Worm (Caenorhabditis elegans) whole organism, L1 larva: Measurements from ENCODE around the gene col-173.

Experiments
- C04F5.9 ChIP-seq: sonication (generic microtip); optimal IDR thresholded peaks from 2 replicates; lab custom pipeline; 2016; ENCODE audit warnings: missing genetic modification characterization, missing compliant biosample characterization
- aly-2 ChIP-seq: fragments of 150-350 bp; optimal IDR thresholded peaks from 2 replicates; lab custom pipeline; 2014; ENCODE audit warnings: missing biosample characterization, missing genetic modification characterization
- blmp-1 ChIP-seq: fragments of 150-350 bp; optimal IDR thresholded peaks from 2 replicates; lab custom pipeline; 2014; ENCODE audit warnings: missing biosample characterization, missing genetic modification characterization
- ceh-63 ChIP-seq: fragments of 200-800 bp; sonication (Bioruptor generic); optimal IDR thresholded peaks from 2 replicates; lab custom pipeline; 2018; ENCODE audit warnings: mild to moderate bottlenecking, missing genetic modification characterization, missing compliant biosample characterization
- ceh-82 ChIP-seq, 3 experiments: fragments of 150-350 bp in 1 of 3; sonication (generic microtip) in 2 of 3; optimal IDR thresholded peaks; 2 replicates each; lab custom pipeline; 2014 to 2017; ENCODE audit warnings: missing biosample characterization in 3 of 3, missing genetic modification characterization in 3 of 3
- dsc-1 ChIP-seq: sonication (generic microtip); optimal IDR thresholded peaks from 2 replicates; lab custom pipeline; 2016; ENCODE audit warnings: mild to moderate bottlenecking, missing genetic modification characterization, missing compliant biosample characterization
- efl-1 ChIP-seq, 4 experiments: fragments of 150-350 bp; optimal IDR thresholded peaks in 3 of 4; peaks in 1 of 4; 1 replicate in 1 of 4; 2 replicates in 3 of 4; lab custom pipeline; 2014; ENCODE audit warnings: missing biosample characterization in 2 of 4, missing genetic modification characterization in 2 of 4, missing genetic modification reagents in 2 of 4
- egl-13 ChIP-seq: sonication (generic microtip); optimal IDR thresholded peaks from 2 replicates; lab custom pipeline; 2016; ENCODE audit warnings: missing genotype, missing genetic modification reagents, missing genetic modification characterization, missing compliant biosample characterization
- ets-5 ChIP-seq: fragments of 200-800 bp; sonication (Bioruptor generic); IDR thresholded peaks from 2 replicates; pipeline ENCODE4 v1.3.6; 2022; ENCODE audit warnings: missing genetic modification characterization, missing compliant biosample characterization
- fkh-4 ChIP-seq: sonication (generic microtip); optimal IDR thresholded peaks from 2 replicates; lab custom pipeline; 2016; ENCODE audit warnings: missing compliant biosample characterization, missing genetic modification characterization, borderline replicate concordance
- fkh-8 ChIP-seq: sonication (generic microtip); optimal IDR thresholded peaks from 2 replicates; lab custom pipeline; 2016; ENCODE audit warnings: mild to moderate bottlenecking, missing genetic modification characterization, missing compliant biosample characterization
- hlh-4 ChIP-seq: sonication (generic microtip); optimal IDR thresholded peaks from 2 replicates; lab custom pipeline; 2016; ENCODE audit warnings: mild to moderate bottlenecking, missing genetic modification characterization, missing compliant biosample characterization
- hpl-2 ChIP-seq: fragments of 150-350 bp; optimal IDR thresholded peaks from 2 replicates; lab custom pipeline; 2014; ENCODE audit warnings: missing biosample characterization, missing genetic modification reagents, missing genetic modification characterization
- jun-1 ChIP-seq: fragments of 150-350 bp; optimal IDR thresholded peaks from 2 replicates; lab custom pipeline; 2014; ENCODE audit warnings: missing biosample characterization, missing genetic modification reagents, missing genetic modification characterization
- lin-13 ChIP-seq: fragments of 150-350 bp; optimal IDR thresholded peaks from 2 replicates; lab custom pipeline; 2014; ENCODE audit warnings: missing biosample characterization, missing genetic modification reagents, missing genetic modification characterization
- lin-14 ChIP-seq: fragments of 200-800 bp; sonication (Bioruptor generic); optimal IDR thresholded peaks from 2 replicates; lab custom pipeline; 2018; ENCODE audit warnings: mild to moderate bottlenecking, missing genetic modification characterization, moderate library complexity, missing compliant biosample characterization
- lin-35 ChIP-seq, 2 experiments: fragments of 150-350 bp; optimal IDR thresholded peaks; 2 replicates each; lab custom pipeline; 2014; ENCODE audit warnings: missing biosample characterization in 2 of 2, missing genetic modification characterization in 2 of 2, missing genetic modification reagents in 2 of 2
- lir-3 ChIP-seq: sonication (generic microtip); optimal IDR thresholded peaks from 2 replicates; lab custom pipeline; 2016; ENCODE audit warnings: mild to moderate bottlenecking, missing genetic modification characterization, moderate library complexity, missing compliant biosample characterization; ENCODE audit not compliant: poor library complexity
- lsy-2 ChIP-seq, 2 experiments: fragments of 150-350 bp; optimal IDR thresholded peaks; 2 replicates each; lab custom pipeline; 2014; ENCODE audit warnings: missing biosample characterization in 2 of 2, missing genetic modification characterization in 2 of 2
- mab-9 ChIP-seq: fragments of 200-800 bp; sonication (Bioruptor generic); IDR thresholded peaks from 2 replicates; pipeline ENCODE4 v1.3.6; 2022; ENCODE audit warnings: missing genetic modification reagents, missing genetic modification characterization, missing compliant biosample characterization
- mdl-1 ChIP-seq, 2 experiments: fragments of 150-350 bp; optimal IDR thresholded peaks; 2 replicates each; lab custom pipeline; 2014 to 2017; ENCODE audit warnings: missing biosample characterization in 2 of 2, missing genetic modification characterization in 2 of 2, inconsistent platforms in 1 of 2
- mef-2 ChIP-seq: fragments of 150-350 bp; optimal IDR thresholded peaks from 2 replicates; lab custom pipeline; 2014; ENCODE audit warnings: missing biosample characterization, missing genetic modification characterization
- nhr-11 ChIP-seq: fragments of 150-350 bp; optimal IDR thresholded peaks from 2 replicates; lab custom pipeline; 2014; ENCODE audit warnings: missing biosample characterization, missing genetic modification characterization
- nhr-20 ChIP-seq: sonication (generic microtip); optimal IDR thresholded peaks from 2 replicates; lab custom pipeline; 2016; ENCODE audit warnings: mild to moderate bottlenecking, missing genetic modification characterization, missing compliant biosample characterization
- nhr-47 ChIP-seq: sonication (generic microtip); optimal IDR thresholded peaks from 2 replicates; lab custom pipeline; 2016; ENCODE audit warnings: mild to moderate bottlenecking, missing genetic modification characterization, moderate library complexity, missing compliant biosample characterization
- nhr-71 ChIP-seq: sonication (generic microtip); optimal IDR thresholded peaks from 2 replicates; lab custom pipeline; 2016; ENCODE audit warnings: mild to moderate bottlenecking, missing genetic modification characterization, moderate library complexity, missing compliant biosample characterization
- nhr-76 ChIP-seq: sonication (generic microtip); optimal IDR thresholded peaks from 2 replicates; lab custom pipeline; 2017; ENCODE audit warnings: missing biosample characterization, missing genetic modification characterization
- nhr-85 ChIP-seq: sonication (generic microtip); peaks from one replicate; lab custom pipeline; 2016; ENCODE audit warnings: missing genetic modification characterization, inconsistent platforms, missing compliant biosample characterization
- pag-3 ChIP-seq: sonication (generic microtip); optimal IDR thresholded peaks from 2 replicates; lab custom pipeline; 2017; ENCODE audit warnings: missing genetic modification characterization, mild to moderate bottlenecking, missing compliant biosample characterization, antibody characterized with exemption, borderline replicate concordance; ENCODE audit not compliant: insufficient read depth
- rnt-1 ChIP-seq: sonication (generic microtip); optimal IDR thresholded peaks from 2 replicates; lab custom pipeline; 2016; ENCODE audit warnings: mild to moderate bottlenecking, missing genetic modification characterization, moderate library complexity, missing compliant biosample characterization
- swsn-7 ChIP-seq: sonication (generic microtip); optimal IDR thresholded peaks from 2 replicates; lab custom pipeline; 2016; ENCODE audit warnings: missing genetic modification characterization, missing compliant biosample characterization
- tbx-2 ChIP-seq: sonication (generic microtip); optimal IDR thresholded peaks from 2 replicates; lab custom pipeline; 2016; ENCODE audit warnings: missing genetic modification characterization, missing compliant biosample characterization
- tlp-1 ChIP-seq: fragments of 150-350 bp; optimal IDR thresholded peaks from 2 replicates; lab custom pipeline; 2014; ENCODE audit warnings: missing biosample characterization, missing genetic modification characterization
- unc-98 ChIP-seq: fragments of 200-800 bp; sonication (Bioruptor generic); IDR thresholded peaks from 2 replicates; pipeline ENCODE4 v1.3.6; 2022; ENCODE audit warnings: missing genetic modification characterization, missing compliant biosample characterization
- xbp-1 ChIP-seq: sonication (generic microtip); optimal IDR thresholded peaks from 2 replicates; lab custom pipeline; 2016; ENCODE audit warnings: missing genetic modification characterization, missing compliant biosample characterization
- ztf-11 ChIP-seq, 2 experiments: sonication (generic microtip); optimal IDR thresholded peaks; 2 replicates each; lab custom pipeline; 2016 to 2017; ENCODE audit warnings: missing genetic modification characterization in 2 of 2, missing biosample characterization in 1 of 2, missing compliant biosample characterization in 1 of 2

col-173 gene

ce11 chrX:6902958-6903357, 25.6 kb upstream of the col-173 start (continued):
- TF ChIP-seq mef-2 (tag; lab: Kevin White, UChicago) (no peak), tbx-2 (peak; percentile 42), aly-2 (no peak)

DNA sequence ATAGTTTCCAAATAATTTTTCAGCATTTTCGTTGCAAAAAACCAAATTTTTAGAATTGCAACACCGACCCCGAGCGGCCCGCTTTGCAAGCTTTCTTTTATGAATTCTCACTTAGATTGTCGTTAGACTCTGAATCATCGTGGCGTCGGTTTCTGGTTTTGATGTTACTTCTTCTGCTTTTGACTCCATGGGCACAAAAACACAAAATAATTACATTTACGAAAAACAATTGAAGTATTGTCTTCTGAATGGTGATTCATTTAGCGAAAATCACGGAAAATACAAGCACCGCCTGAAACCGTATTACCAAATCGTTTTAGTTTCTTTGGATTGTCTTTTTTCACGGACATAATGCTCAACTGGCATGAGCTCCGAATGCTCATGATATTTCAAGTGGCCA, 23.7 kb upstream of the col-173 start, which contains the start of gene pes-23:
Gene pes-23, plus strand, starts transcription at position 301 of the 400 bp plus-strand sequence.
- TF ChIP-seq jun-1 (tag; lab: Kevin White, UChicago) (no peak), C04F5.9 (tag; lab: Kevin White, UChicago) (no peak), efl-1 (optimal IDR thresholded peaks at IDR 0.05; lab: Kevin White, UChicago) (no peak), efl-1 (GFP tag; optimal IDR thresholded peaks at IDR 0.05 in 1 of 2; lab: Kevin White, UChicago) (no peak), ceh-82 (tag; optimal IDR thresholded peaks at IDR 0.05; lab: Kevin White, UChicago) (no peak), lin-14 (GFP tag; lab: Kevin White, UChicago) (no peak), lin-35 (GFP tag; optimal IDR thresholded peaks at IDR 0.05; lab: Kevin White, UChicago) (no peak), unc-98 (GFP tag; lab: Robert Waterston, UW) (no peak), swsn-7 (no peak), lin-13 (no peak), xbp-1 (tag; lab: Kevin White, UChicago) (no peak), hlh-4 (no peak), dsc-1 (tag; lab: Kevin White, UChicago) (no peak), nhr-76 (tag; lab: Kevin White, UChicago) (no peak)

DNA sequence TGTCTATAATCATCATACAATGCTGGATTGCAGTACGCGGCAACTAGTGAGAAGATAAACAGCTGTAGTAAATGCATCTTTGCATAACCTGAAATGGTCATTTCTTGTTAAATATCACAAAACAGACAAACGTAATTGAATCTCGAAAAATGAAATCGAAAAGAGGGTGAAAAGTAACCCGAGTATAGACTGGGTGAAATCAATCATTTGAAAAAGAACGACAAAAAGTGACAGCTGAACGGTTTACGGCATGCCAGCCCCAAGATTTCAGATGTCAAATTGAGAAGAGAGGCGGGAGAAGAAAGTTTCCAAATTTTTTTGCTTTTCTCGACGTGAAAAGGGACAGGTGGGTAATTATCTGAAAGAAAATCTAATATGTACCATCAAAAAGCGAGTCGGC, 22.5 kb upstream of the col-173 start, which contains the start of gene F14B8.4:
Gene F14B8.4, minus strand, starts transcription at position 101 of the 400 bp plus-strand sequence.
- no peak for TF ChIP-seq ztf-11 (tag; optimal IDR thresholded peaks at IDR 0.05; lab: Kevin White, UChicago)
- TF ChIP-seq nhr-85 (tag; lab: Kevin White, UChicago) = peak; percentile 53

- TF ChIP-seq ets-5 (GFP tag; lab: Robert Waterston, UW) = no peak
- no peak for TF ChIP-seq nhr-47
- TF ChIP-seq lin-14 (GFP tag; lab: Kevin White, UChicago) = peak; percentile 69
- TF ChIP-seq blmp-1 = peak; percentile 12
- TF ChIP-seq nhr-11 (tag; lab: Kevin White, UChicago) = no peak
- no peak for TF ChIP-seq tlp-1
- no peak for TF ChIP-seq mab-9
- TF ChIP-seq nhr-20 (tag; lab: Kevin White, UChicago) = no peak
- no peak for TF ChIP-seq mdl-1 (tag; optimal IDR thresholded peaks at IDR 0.05; lab: Kevin White, UChicago)
- peak in 1 of 2 experiments; percentile 48 for TF ChIP-seq lsy-2 (tag; optimal IDR thresholded peaks at IDR 0.05; lab: Kevin White, UChicago)
- peak; percentile 45 for TF ChIP-seq nhr-71 (tag; lab: Kevin White, UChicago)
- no peak for TF ChIP-seq swsn-7
- no peak for TF ChIP-seq ceh-63 (GFP tag; lab: Kevin White, UChicago)
- no peak for TF ChIP-seq fkh-8 (tag; lab: Kevin White, UChicago)
- no peak for TF ChIP-seq nhr-76 (tag; lab: Kevin White, UChicago)
- no peak for TF ChIP-seq hpl-2 (GFP tag; lab: Kevin White, UChicago)
- no peak for TF ChIP-seq lir-3
- no peak for TF ChIP-seq efl-1 (optimal IDR thresholded peaks at IDR 0.05; lab: Kevin White, UChicago)
- TF ChIP-seq efl-1 (GFP tag; optimal IDR thresholded peaks at IDR 0.05 in 1 of 2; lab: Kevin White, UChicago) = peak in 1 of 2 experiments; percentile 28
- TF ChIP-seq rnt-1 (tag; lab: Kevin White, UChicago) = peak; percentile 42
- no peak for TF ChIP-seq unc-98 (GFP tag; lab: Robert Waterston, UW)
- no peak for TF ChIP-seq egl-13
- no peak for TF ChIP-seq fkh-4 (tag; lab: Kevin White, UChicago)
- TF ChIP-seq pag-3 (tag; lab: Kevin White, UChicago) = no peak
- TF ChIP-seq, all 84 proteins: peak for 6
These were observed 16.8 kb upstream of the col-173 start for ce11 chrX:6894104-6894503.
